Worm (Caenorhabditis elegans) whole organism, young adult: Measurements from ENCODE around the gene lido-11.

Experiments used
- B0019.2 ChIP-seq: fragments of 200-800 bp; sonication (Bioruptor generic); conservative IDR thresholded peaks from 2 replicates; pipeline ENCODE4 v1.3.6; 2022; ENCODE audit warnings: missing genetic modification reagents, missing genetic modification characterization, missing compliant biosample characterization
- B0035.1 ChIP-seq: sonication (generic microtip); optimal IDR thresholded peaks from 2 replicates; lab custom pipeline; 2016; ENCODE audit warnings: missing genetic modification characterization, mild to moderate bottlenecking, missing compliant biosample characterization, missing genotype, missing genetic modification reagents
- B0261.1 ChIP-seq: sonication (generic microtip); optimal IDR thresholded peaks from 2 replicates; lab custom pipeline; 2016; ENCODE audit warnings: mild to moderate bottlenecking, missing genetic modification characterization, moderate library complexity, missing compliant biosample characterization
- F52B5.7 ChIP-seq: sonication (generic microtip); optimal IDR thresholded peaks from 2 replicates; lab custom pipeline; 2016; ENCODE audit warnings: mild to moderate bottlenecking, missing genetic modification characterization, missing compliant biosample characterization
- F55B11.4 ChIP-seq: sonication (generic microtip); optimal IDR thresholded peaks from 2 replicates; lab custom pipeline; 2016; ENCODE audit warnings: missing compliant biosample characterization, missing genetic modification characterization, borderline replicate concordance; ENCODE audit not compliant: insufficient read depth
- K12H6.12 ChIP-seq: fragments of 200-800 bp; sonication (Bioruptor generic); optimal IDR thresholded peaks from 2 replicates; lab custom pipeline; 2018; ENCODE audit warnings: mild to moderate bottlenecking, missing genetic modification characterization, missing compliant biosample characterization
- T26A5.8 ChIP-seq: sonication (generic microtip); optimal IDR thresholded peaks from 2 replicates; lab custom pipeline; 2016; ENCODE audit warnings: missing genetic modification characterization, missing compliant biosample characterization
- Y67H2A.10 ChIP-seq: fragments of 200-800 bp; sonication (Bioruptor generic); conservative IDR thresholded peaks from 2 replicates; pipeline ENCODE4 v1.3.6; 2022; ENCODE audit warnings: missing genetic modification reagents, missing genetic modification characterization, missing compliant biosample characterization
- Y79H2A.3 ChIP-seq: fragments of 200-800 bp; sonication (Bioruptor generic); conservative IDR thresholded peaks from 2 replicates; pipeline ENCODE4 v1.3.6; 2022; ENCODE audit warnings: missing genetic modification reagents, missing genetic modification characterization, missing compliant biosample characterization
- ccch-3 ChIP-seq: fragments of 200-800 bp; sonication (Bioruptor generic); optimal IDR thresholded peaks from 2 replicates; lab custom pipeline; 2018; ENCODE audit warnings: mild to moderate bottlenecking, missing genetic modification characterization, missing compliant biosample characterization
- ceh-27 ChIP-seq: fragments of 200-800 bp; sonication (Bioruptor generic); optimal IDR thresholded peaks from 2 replicates; lab custom pipeline; 2018; ENCODE audit warnings: mild to moderate bottlenecking, missing genetic modification characterization, moderate library complexity, missing compliant biosample characterization
- ceh-40 ChIP-seq: fragments of 200-800 bp; sonication (Bioruptor generic); IDR thresholded peaks from 2 replicates; pipeline ENCODE4 v1.3.6; 2022; ENCODE audit warnings: missing genetic modification characterization, missing compliant biosample characterization
- ceh-79 ChIP-seq: sonication (generic microtip); optimal IDR thresholded peaks from 2 replicates; lab custom pipeline; 2017; ENCODE audit warnings: mild to moderate bottlenecking, missing genetic modification characterization, missing compliant biosample characterization
- ceh-91 ChIP-seq: fragments of 200-800 bp; sonication (Bioruptor generic); IDR thresholded peaks from 2 replicates; pipeline ENCODE4 v1.3.6; 2022; ENCODE audit warnings: missing genetic modification reagents, missing genetic modification characterization, missing compliant biosample characterization
- die-1 ChIP-seq: sonication (generic microtip); optimal IDR thresholded peaks from 2 replicates; lab custom pipeline; 2016; ENCODE audit warnings: missing genotype, mild to moderate bottlenecking, missing genetic modification characterization, missing compliant biosample characterization
- egl-44 ChIP-seq: fragments of 200-800 bp; sonication (Bioruptor generic); IDR thresholded peaks from 2 replicates; pipeline ENCODE4 v1.3.6; 2022; ENCODE audit warnings: missing genetic modification reagents, missing genetic modification characterization, missing compliant biosample characterization
- egrh-3 ChIP-seq: fragments of 200-800 bp; sonication (Bioruptor generic); IDR thresholded peaks from 2 replicates; pipeline ENCODE4 v1.3.6; 2022; ENCODE audit warnings: missing genetic modification reagents, missing genetic modification characterization, missing compliant biosample characterization
- him-1 ChIP-seq: sonication (generic microtip); optimal IDR thresholded peaks from 2 replicates; lab custom pipeline; 2016; ENCODE audit warnings: missing genotype, missing genetic modification reagents, missing genetic modification characterization, missing compliant biosample characterization
- hlh-12 ChIP-seq: sonication (generic microtip); optimal IDR thresholded peaks from 2 replicates; lab custom pipeline; 2016; ENCODE audit warnings: missing genetic modification characterization, missing compliant biosample characterization
- let-526 ChIP-seq: fragments of 200-800 bp; sonication (Bioruptor generic); IDR thresholded peaks from 2 replicates; pipeline ENCODE4 v1.3.6; 2022; ENCODE audit warnings: missing genetic modification reagents, missing genetic modification characterization, missing compliant biosample characterization
- madf-3 ChIP-seq: fragments of 200-800 bp; sonication (Bioruptor generic); IDR thresholded peaks from 2 replicates; pipeline ENCODE4 v1.3.6; 2022; ENCODE audit warnings: missing genetic modification reagents, missing genetic modification characterization, missing compliant biosample characterization
- nfya-2 ChIP-seq: fragments of 200-800 bp; sonication (Bioruptor generic); IDR thresholded peaks from 2 replicates; pipeline ENCODE4 v1.3.6; 2022; ENCODE audit warnings: missing genetic modification reagents, missing genetic modification characterization, missing compliant biosample characterization
- nfyb-1 ChIP-seq: fragments of 200-800 bp; sonication (Bioruptor generic); IDR thresholded peaks from 2 replicates; pipeline ENCODE4 v1.3.6; 2022; ENCODE audit warnings: missing genetic modification reagents, missing genetic modification characterization, missing compliant biosample characterization
- nhr-179 ChIP-seq: sonication (generic microtip); optimal IDR thresholded peaks from 2 replicates; lab custom pipeline; 2016; ENCODE audit warnings: mild to moderate bottlenecking, missing genetic modification characterization, missing compliant biosample characterization
- pha-4 ChIP-seq: fragments of 150-350 bp; sonication (generic microtip); optimal IDR thresholded peaks from 2 replicates; lab custom pipeline; 2014; ENCODE audit warnings: missing biosample characterization, missing genetic modification reagents, missing genetic modification characterization
- rcor-1 ChIP-seq: fragments of 200-800 bp; sonication (Bioruptor generic); IDR thresholded peaks from 2 replicates; pipeline ENCODE4 v1.3.6; 2022; ENCODE audit warnings: missing genetic modification reagents, missing genetic modification characterization, missing compliant biosample characterization
- sdz-38 ChIP-seq: sonication (generic microtip); optimal IDR thresholded peaks from 2 replicates; lab custom pipeline; 2016; ENCODE audit warnings: missing genotype, missing genetic modification characterization, missing compliant biosample characterization
- sea-2 ChIP-seq: fragments of 200-800 bp; sonication (Bioruptor generic); IDR thresholded peaks from 2 replicates; pipeline ENCODE4 v1.3.6; 2022; ENCODE audit warnings: missing genetic modification characterization, missing compliant biosample characterization
- snpc-1.3 ChIP-seq: sonication (generic microtip); optimal IDR thresholded peaks from 2 replicates; lab custom pipeline; 2017; ENCODE audit warnings: missing genetic modification characterization, mild to moderate bottlenecking, missing compliant biosample characterization, antibody characterized with exemption, moderate library complexity, missing genotype, missing genetic modification reagents; ENCODE audit not compliant: insufficient read depth
- snpc-3.4 ChIP-seq: sonication (generic microtip); optimal IDR thresholded peaks from 2 replicates; lab custom pipeline; 2017; ENCODE audit warnings: missing genetic modification characterization, mild to moderate bottlenecking, missing compliant biosample characterization, antibody characterized with exemption, moderate library complexity, missing genotype, missing genetic modification reagents
- ztf-18 ChIP-seq: sonication (generic microtip); optimal IDR thresholded peaks from 2 replicates; lab custom pipeline; 2016; ENCODE audit warnings: missing genotype, mild to moderate bottlenecking, missing genetic modification characterization, missing compliant biosample characterization
- ztf-25 ChIP-seq: fragments of 200-800 bp; sonication (Bioruptor generic); IDR thresholded peaks from 2 replicates; pipeline ENCODE4 v1.3.6; 2022; ENCODE audit warnings: missing genetic modification reagents, missing genetic modification characterization, missing compliant biosample characterization
- ztf-26 ChIP-seq: sonication (generic microtip); optimal IDR thresholded peaks from 2 replicates; lab custom pipeline; 2017; ENCODE audit warnings: missing genetic modification characterization, missing compliant biosample characterization
- ztf-3 ChIP-seq: fragments of 200-800 bp; sonication (Bioruptor generic); optimal IDR thresholded peaks from 2 replicates; lab custom pipeline; 2018; ENCODE audit warnings: mild to moderate bottlenecking, missing genetic modification characterization, missing compliant biosample characterization

Gene lido-11

DNA sequence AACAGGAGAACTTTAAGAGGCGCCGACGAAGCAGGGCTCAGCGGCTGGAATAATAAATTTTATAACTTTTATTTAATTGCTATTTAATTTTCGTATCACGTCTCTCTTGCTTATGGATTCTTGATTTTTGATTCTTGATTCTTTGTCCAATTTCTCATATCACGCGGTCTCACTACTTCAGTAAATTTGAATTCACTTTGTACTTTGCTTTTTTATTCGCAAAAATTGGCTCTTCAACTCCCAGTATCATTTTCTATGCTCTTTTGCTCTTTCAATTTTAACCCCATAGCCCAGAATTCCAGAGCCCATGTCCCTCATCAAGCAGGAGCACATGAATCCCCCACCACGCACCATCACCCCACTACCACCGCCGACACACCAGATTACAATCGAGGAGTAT is 1.6 kb upstream of the lido-11 start, which contains the start of gene lido-10:
Gene lido-10 (plus strand): TSS at position 301 of the 400 bp plus-strand sequence.
- TF ChIP-seq nfya-2 (no peak), hlh-12 (tag; lab: Kevin White, UChicago) (no peak), K12H6.12 (tag; lab: Kevin White, UChicago) (no peak), F52B5.7 (tag; lab: Kevin White, UChicago) (no peak), nfyb-1 (GFP tag; lab: Robert Waterston, UW) (no peak), ceh-91 (GFP tag; lab: Robert Waterston, UW) (no peak), ztf-3 (GFP tag; lab: Kevin White, UChicago) (no peak), pha-4 (tag; lab: Kevin White, UChicago) (no peak), sdz-38 (tag; lab: Kevin White, UChicago) (no peak), B0019.2 (no peak), him-1 (tag; lab: Kevin White, UChicago) (no peak), Y79H2A.3 (GFP tag; lab: Robert Waterston, UW) (no peak), ccch-3 (no peak), ztf-18 (tag; lab: Kevin White, UChicago) (no peak), nhr-179 (tag; lab: Kevin White, UChicago) (no peak), sea-2 (GFP tag; lab: Robert Waterston, UW) (no peak), ceh-27 (GFP tag; lab: Kevin White, UChicago) (no peak), B0035.1 (no peak), ceh-79 (no peak), madf-3 (GFP tag; lab: Robert Waterston, UW) (no peak)
- TF ChIP-seq, all 124 proteins: peak for 0

DNA sequence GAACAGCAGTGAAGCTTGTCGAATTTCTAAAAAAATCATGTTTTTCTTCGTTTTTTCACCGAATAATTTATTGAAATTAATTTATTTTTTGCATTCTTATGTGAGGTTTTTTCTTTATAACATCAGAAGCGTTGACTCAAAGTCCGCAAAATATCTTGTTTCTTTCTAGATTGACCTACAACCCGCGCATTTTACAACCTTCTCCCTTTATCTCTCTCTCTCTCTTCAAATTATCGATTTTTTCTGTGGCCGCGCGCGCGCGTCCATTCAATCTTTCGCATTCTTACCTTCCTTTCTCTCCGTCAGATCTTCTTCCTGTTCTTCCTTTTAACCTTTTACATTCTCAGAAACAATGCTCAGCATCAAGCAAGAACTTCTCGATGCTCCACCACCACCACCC is 1.7 kb downstream of the lido-11 start, which contains the start of gene lido-12:
Gene lido-12 (plus strand): TSS at position 301 of the 400 bp plus-strand sequence.
- TF ChIP-seq die-1 (tag; lab: Kevin White, UChicago): no peak
- no peak for TF ChIP-seq snpc-1.3 (tag; lab: Kevin White, UChicago)
- no peak for TF ChIP-seq ztf-26 (tag; lab: Kevin White, UChicago)
- TF ChIP-seq B0261.1 (tag; lab: Kevin White, UChicago): no peak
- TF ChIP-seq F55B11.4 (tag; lab: Kevin White, UChicago): no peak
- TF ChIP-seq let-526 (GFP tag; lab: Robert Waterston, UW): no peak

- TF ChIP-seq ztf-3 (GFP tag; lab: Kevin White, UChicago) (no peak), T26A5.8 (tag; lab: Kevin White, UChicago) (no peak), ztf-25 (GFP tag; lab: Robert Waterston, UW) (no peak), rcor-1 (GFP tag; lab: Robert Waterston, UW) (no peak), egrh-3 (no peak), snpc-3.4 (tag; lab: Kevin White, UChicago) (no peak)
Measured at ce11 chrII:3008400-3008799, 4.6 kb downstream of the lido-11 start, which contains the start of gene sdz-5. sdz-5 (plus strand) TSS chrII:3008700.

DNA sequence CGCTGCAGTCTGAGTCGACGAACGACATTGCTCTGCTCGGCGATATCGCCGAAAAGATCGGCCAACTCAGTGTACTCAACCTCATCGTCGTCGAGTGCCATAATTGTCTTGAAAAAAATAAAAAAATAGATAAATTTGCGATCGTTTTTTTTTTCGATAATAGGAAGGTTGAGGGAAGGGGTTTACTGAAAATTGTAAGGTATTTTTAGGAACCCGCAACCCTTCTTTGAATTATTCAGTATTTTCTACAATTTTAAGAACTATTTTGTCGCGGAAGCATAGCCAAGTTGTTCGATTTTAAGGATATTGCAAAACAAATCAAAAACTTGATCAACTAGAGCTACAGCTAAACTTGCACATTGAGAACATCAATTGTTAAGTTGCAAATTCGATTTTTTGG is 8.4 kb downstream of the lido-11 start, which contains the start of gene C41H7.9:
Gene C41H7.9 (minus strand): TSS at position 101 of the 400 bp plus-strand sequence.
- TF ChIP-seq Y67H2A.10 (GFP tag; lab: Robert Waterston, UW): no peak
- no peak for TF ChIP-seq ceh-40 (GFP tag; lab: Robert Waterston, UW)
- TF ChIP-seq egl-44 (GFP tag; lab: Robert Waterston, UW): no peak
